Fruit fly (Drosophila melanogaster): ENCODE data around the gene CG34454.

The CG34454 gene

dm6 chr3L:265808-266207 lies 33.7 kb upstream of the CG34454 start, which contains the start of gene CG34263:
Gene CG34263, minus strand, starts transcription at chr3L:265908.
- no peak for TF ChIP-seq Mio (GFP tag; optimal IDR thresholded peaks at IDR 0.05)
- no peak for TF ChIP-seq foxo (GFP tag; optimal IDR thresholded peaks at IDR 0.05)

- TF ChIP-seq Vsx2 (GFP tag; optimal IDR thresholded peaks at IDR 0.05; ENCODE audit: partially characterized antibody), result no peak
- TF ChIP-seq br (GFP tag; optimal IDR thresholded peaks at IDR 0.05), result peak; percentile 50
- no peak for TF ChIP-seq dmrt93B (GFP tag; optimal IDR thresholded peaks at IDR 0.05)
- TF ChIP-seq GATAd (GFP tag; optimal IDR thresholded peaks at IDR 0.05), result no peak
- peak; percentile 66 for TF ChIP-seq brk (GFP tag; optimal IDR thresholded peaks at IDR 0.05)
- TF ChIP-seq dl (GFP tag; optimal IDR thresholded peaks at IDR 0.05; ENCODE audit: insufficient read depth in 1 of 2, partially characterized antibody in 2 of 2), result no peak
- TF ChIP-seq tai (GFP tag; optimal IDR thresholded peaks at IDR 0.05), result no peak
- peak; percentile 62 for TF ChIP-seq sv (GFP tag; optimal IDR thresholded peaks at IDR 0.05)
- peak; percentile 8 for TF ChIP-seq CG9705 (GFP tag; optimal IDR thresholded peaks at IDR 0.05)
- peak; percentile 37 for TF ChIP-seq ey (GFP tag; optimal IDR thresholded peaks at IDR 0.05)
- peak; percentile 70 for TF ChIP-seq rgr (GFP tag; optimal IDR thresholded peaks at IDR 0.05)
- no peak for TF ChIP-seq CrebA (GFP tag; optimal IDR thresholded peaks at IDR 0.05; ENCODE audit: borderline replicate concordance)
- TF ChIP-seq CG32264 (GFP tag; optimal IDR thresholded peaks at IDR 0.05), result no peak
- TF ChIP-seq Jra (GFP tag; optimal IDR thresholded peaks at IDR 0.05), result peak; percentile 78
- peak; percentile 42 for TF ChIP-seq jim (GFP tag; optimal IDR thresholded peaks at IDR 0.05)
- TF ChIP-seq lola (GFP tag; optimal IDR thresholded peaks at IDR 0.05), result no peak
- TF ChIP-seq sage (GFP tag; optimal IDR thresholded peaks at IDR 0.05), result no peak
- peak; percentile 47 for TF ChIP-seq OdsH (GFP tag; optimal IDR thresholded peaks at IDR 0.05)
- TF ChIP-seq Sp1 (GFP tag; optimal IDR thresholded peaks at IDR 0.05), result peak; percentile 27
- no peak for TF ChIP-seq Hr78 (GFP tag; optimal IDR thresholded peaks at IDR 0.05)
- TF ChIP-seq Mio (GFP tag; optimal IDR thresholded peaks at IDR 0.05), result no peak
- TF ChIP-seq foxo (GFP tag; optimal IDR thresholded peaks at IDR 0.05), result peak in 1 of 2 experiments; percentile 57
- TF ChIP-seq usp (GFP tag; optimal IDR thresholded peaks at IDR 0.05), result no peak
- TF ChIP-seq dsf (GFP tag; optimal IDR thresholded peaks at IDR 0.05; ENCODE audit: borderline replicate concordance), result peak; percentile 55
- TF ChIP-seq Myc (optimal IDR thresholded peaks at IDR 0.05), result peak; percentile 14
- peak; percentile 71 for TF ChIP-seq Hnf4 (GFP tag; optimal IDR thresholded peaks at IDR 0.05)
- TF ChIP-seq psq (GFP tag; optimal IDR thresholded peaks at IDR 0.05), result peak; percentile 48
- TF ChIP-seq HLH106 (tag; optimal IDR thresholded peaks at IDR 0.05), result peak; percentile 39
- no peak for TF ChIP-seq Abd-B (GFP tag; optimal IDR thresholded peaks at IDR 0.05)
- TF ChIP-seq fru (GFP tag; optimal IDR thresholded peaks at IDR 0.05), result peak; percentile 57
- peak; percentile 74 for TF ChIP-seq Hr83 (GFP tag; optimal IDR thresholded peaks at IDR 0.05; ENCODE audit: poor library complexity, severe bottlenecking)
- TF ChIP-seq Dif (GFP tag; optimal IDR thresholded peaks at IDR 0.05; ENCODE audit: partially characterized antibody), result no peak
- no peak for TF ChIP-seq Rel (GFP tag; optimal IDR thresholded peaks at IDR 0.05)
- no peak for TF ChIP-seq Rel (tag; optimal IDR thresholded peaks at IDR 0.05)
- peak; percentile 74 for TF ChIP-seq h (GFP tag; optimal IDR thresholded peaks at IDR 0.05)
- TF ChIP-seq woc (GFP tag; optimal IDR thresholded peaks at IDR 0.05), result peak; percentile 40
- no peak for TF ChIP-seq N (GFP tag; optimal IDR thresholded peaks at IDR 0.05)
- no peak for TF ChIP-seq Dfd (GFP tag; optimal IDR thresholded peaks at IDR 0.05)
- TF ChIP-seq pan (optimal IDR thresholded peaks at IDR 0.05), result no peak
Measured at dm6 chr3L:264378-265151, 32.4 kb upstream of the CG34454 start, which contains the start of the genes Tudor-SN and mRpL17. Gene Tudor-SN, minus strand, starts transcription at chr3L:264380. Gene mRpL17, plus strand, starts transcription at chr3L:264779.
